Fruit fly (Drosophila melanogaster) whole organism, embryonic: Measurements from ENCODE around the gene Lim1.

ENCODE experiments used
- CG11696 ChIP-seq: fragments of 200-800 bp; sonication (Bioruptor generic); IDR thresholded peaks from 2 replicates; pipeline ENCODE4 v1.3.6; 2022; ENCODE audit warnings: missing biosample characterization, missing genetic modification characterization
- CG11723 ChIP-seq: fragments of 200-800 bp; sonication (Bioruptor generic); optimal IDR thresholded peaks from 2 replicates; lab custom pipeline; 2017; ENCODE audit warnings: missing biosample characterization, mild to moderate bottlenecking, missing genetic modification characterization
- CG12155 ChIP-seq: fragments of 200-800 bp; sonication (Bioruptor generic); optimal IDR thresholded peaks from 3 replicates; lab custom pipeline; 2016; ENCODE audit warnings: missing biosample characterization, missing genetic modification characterization
- CG12744 ChIP-seq: fragments of 200-800 bp; sonication (Bioruptor generic); optimal IDR thresholded peaks from 2 replicates; lab custom pipeline; 2016; ENCODE audit warnings: missing biosample characterization, missing genetic modification characterization
- CG12942 ChIP-seq: fragments of 200-800 bp; sonication (Bioruptor generic); optimal IDR thresholded peaks from 3 replicates; lab custom pipeline; 2016; ENCODE audit warnings: missing biosample characterization, missing genetic modification characterization
- CG13287 ChIP-seq: fragments of 200-800 bp; sonication (Bioruptor generic); IDR thresholded peaks from 2 replicates; pipeline ENCODE4 v1.3.6; 2022; ENCODE audit warnings: missing biosample characterization, missing genetic modification characterization; ENCODE audit not compliant: partially characterized antibody
- CG13624 ChIP-seq: fragments of 200-800 bp; sonication (Bioruptor generic); optimal IDR thresholded peaks from 2 replicates; lab custom pipeline; 2016; ENCODE audit warnings: missing biosample characterization, missing genetic modification characterization
- CG13894 ChIP-seq: fragments of 200-800 bp; sonication (Bioruptor generic); optimal IDR thresholded peaks from 3 replicates; lab custom pipeline; 2018; ENCODE audit warnings: missing biosample characterization, mild to moderate bottlenecking, missing genetic modification characterization, moderate library complexity
- CG14014 ChIP-seq: fragments of 200-800 bp; sonication (Bioruptor generic); IDR thresholded peaks from 2 replicates; pipeline ENCODE4 v1.3.6; 2022; ENCODE audit warnings: missing biosample characterization, missing genetic modification characterization
- CG15011 ChIP-seq: fragments of 200-800 bp; sonication (Bioruptor generic); optimal IDR thresholded peaks from 3 replicates; lab custom pipeline; 2018; ENCODE audit warnings: missing biosample characterization, mild to moderate bottlenecking, missing genetic modification characterization
- CG17612 ChIP-seq: fragments of 200-800 bp; sonication (Bioruptor generic); IDR thresholded peaks from 2 replicates; pipeline ENCODE4 v1.3.6; 2022; ENCODE audit warnings: missing biosample characterization, missing genetic modification characterization
- CG1832 ChIP-seq: fragments of 200-800 bp; sonication (Bioruptor generic); optimal IDR thresholded peaks from 2 replicates; lab custom pipeline; 2017; ENCODE audit warnings: missing biosample characterization, mild to moderate bottlenecking, missing genetic modification characterization, inconsistent platforms
- CG2712 ChIP-seq: fragments of 200-800 bp; optimal IDR thresholded peaks from 3 replicates; lab custom pipeline; 2019; ENCODE audit warnings: missing biosample characterization, mild to moderate bottlenecking, missing genetic modification characterization, moderate library complexity
- CG30403 ChIP-seq: fragments of 200-800 bp; sonication (Bioruptor generic); optimal IDR thresholded peaks from 3 replicates; lab custom pipeline; 2016; ENCODE audit warnings: missing biosample characterization, missing genetic modification characterization
- CG3995 ChIP-seq: fragments of 200-800 bp; sonication (Bioruptor generic); optimal IDR thresholded peaks from 3 replicates; lab custom pipeline; 2016; ENCODE audit warnings: missing biosample characterization, missing genetic modification characterization
- CG42726 ChIP-seq: fragments of 200-800 bp; sonication (Bioruptor generic); IDR thresholded peaks from 2 replicates; pipeline ENCODE4 v1.3.6; 2022; ENCODE audit warnings: missing biosample characterization, missing genetic modification characterization; ENCODE audit not compliant: partially characterized antibody
- CG4404 ChIP-seq: fragments of 200-800 bp; sonication (Bioruptor generic); IDR thresholded peaks from 2 replicates; pipeline ENCODE4 v1.3.6; 2022; ENCODE audit warnings: missing biosample characterization, missing genetic modification characterization
- CG4424 ChIP-seq: fragments of 200-800 bp; sonication (Bioruptor generic); optimal IDR thresholded peaks from 3 replicates; lab custom pipeline; 2016; ENCODE audit warnings: missing biosample characterization, missing genetic modification characterization
- CG7271 ChIP-seq: fragments of 200-800 bp; sonication (Bioruptor generic); optimal IDR thresholded peaks from 2 replicates; lab custom pipeline; 2018; ENCODE audit warnings: missing biosample characterization, mild to moderate bottlenecking, missing genetic modification characterization, moderate library complexity
- Chrac-16 ChIP-seq: fragments of 200-800 bp; sonication (Bioruptor generic); optimal IDR thresholded peaks from 3 replicates; lab custom pipeline; 2016; ENCODE audit warnings: missing biosample characterization, missing genetic modification characterization
- Fer1 ChIP-seq: fragments of 200-800 bp; sonication (Bioruptor generic); optimal IDR thresholded peaks from 2 replicates; lab custom pipeline; 2017; ENCODE audit warnings: missing biosample characterization, mild to moderate bottlenecking, missing genetic modification characterization
- Fer2 ChIP-seq: fragments of 200-800 bp; sonication (Bioruptor generic); optimal IDR thresholded peaks from 2 replicates; lab custom pipeline; 2018; ENCODE audit warnings: missing biosample characterization, mild to moderate bottlenecking, missing genetic modification characterization, moderate library complexity
- Hr51 ChIP-seq, 2 experiments: fragments of 200-800 bp; sonication (Bioruptor generic); optimal IDR thresholded peaks; 2 replicates in 1 of 2; 3 replicates in 1 of 2; lab custom pipeline; 2016 to 2018; ENCODE audit warnings: missing biosample characterization in 2 of 2, missing genetic modification characterization in 2 of 2, mild to moderate bottlenecking in 1 of 2, moderate library complexity in 1 of 2
- Lpt ChIP-seq: fragments of >200 bp; optimal IDR thresholded peaks from 2 replicates; lab custom pipeline; 2018; ENCODE audit warnings: missing biosample characterization, missing genetic modification characterization
- MBD-R2 ChIP-seq: fragments of 200-800 bp; sonication (Bioruptor generic); IDR thresholded peaks from 2 replicates; pipeline ENCODE4 v1.3.6; 2022; ENCODE audit warnings: missing biosample characterization, missing genetic modification characterization
- Neu2 ChIP-seq: fragments of 200-800 bp; sonication (Bioruptor generic); optimal IDR thresholded peaks from 3 replicates; lab custom pipeline; 2016; ENCODE audit warnings: missing biosample characterization, missing genetic modification characterization, borderline replicate concordance
- Nf-YA ChIP-seq: fragments of 200-800 bp; sonication (Bioruptor generic); IDR thresholded peaks from 2 replicates; pipeline ENCODE4 v1.3.6; 2022; ENCODE audit warnings: missing biosample characterization, missing genetic modification characterization
- Oaz ChIP-seq: fragments of 200-800 bp; sonication (Bioruptor generic); IDR thresholded peaks from 2 replicates; pipeline ENCODE4 v1.3.6; 2022; ENCODE audit warnings: missing biosample characterization, missing genetic modification characterization
- Pdp1 ChIP-seq, 2 experiments: fragments of 200-800 bp; sonication (Bioruptor generic); optimal IDR thresholded peaks; 3 replicates each; lab custom pipeline; 2016; ENCODE audit warnings: missing biosample characterization in 2 of 2, missing genetic modification characterization in 2 of 2, mild to moderate bottlenecking in 1 of 2, moderate library complexity in 1 of 2
- Poxn ChIP-seq: fragments of 200-800 bp; sonication (Bioruptor generic); IDR thresholded peaks from 2 replicates; pipeline ENCODE4 v1.3.6; 2022; ENCODE audit warnings: missing biosample characterization, missing genetic modification characterization
- Sry-δ ChIP-seq: fragments of 200-800 bp; sonication (Bioruptor generic); optimal IDR thresholded peaks from 2 replicates; lab custom pipeline; 2016; ENCODE audit warnings: missing biosample characterization, missing genetic modification characterization
- ara ChIP-seq: fragments of 200-800 bp; sonication (Bioruptor generic); IDR thresholded peaks from 2 replicates; pipeline ENCODE4 v1.3.6; 2022; ENCODE audit warnings: missing biosample characterization, missing genetic modification characterization
- chif ChIP-seq, 2 experiments: fragments of 200-800 bp; sonication (Bioruptor generic); optimal IDR thresholded peaks; 3 replicates each; lab custom pipeline; 2016; ENCODE audit warnings: missing biosample characterization in 2 of 2, missing genetic modification characterization in 2 of 2
- crp ChIP-seq, 2 experiments: fragments of 200-800 bp; sonication (Bioruptor generic); optimal IDR thresholded peaks; 2 replicates in 1 of 2; 3 replicates in 1 of 2; lab custom pipeline; 2017; ENCODE audit warnings: missing biosample characterization in 2 of 2, missing genetic modification characterization in 2 of 2, mild to moderate bottlenecking in 1 of 2, moderate library complexity in 1 of 2
- ewg ChIP-seq: fragments of 200-800 bp; sonication (Bioruptor generic); optimal IDR thresholded peaks from 3 replicates; lab custom pipeline; 2017; ENCODE audit warnings: mild to moderate bottlenecking, missing biosample characterization, missing genetic modification reagents, missing genetic modification characterization
- ftz-f1 ChIP-seq: fragments of 200-800 bp; sonication (Bioruptor generic); optimal IDR thresholded peaks from 2 replicates; lab custom pipeline; 2016; ENCODE audit warnings: missing biosample characterization, missing genetic modification characterization
- gcm ChIP-seq: fragments of 200-800 bp; sonication (Bioruptor generic); optimal IDR thresholded peaks from 2 replicates; lab custom pipeline; 2019; ENCODE audit warnings: missing biosample characterization, mild to moderate bottlenecking, missing genetic modification characterization, moderate library complexity
- her ChIP-seq: fragments of 200-800 bp; sonication (Bioruptor generic); optimal IDR thresholded peaks from 2 replicates; lab custom pipeline; 2016; ENCODE audit warnings: missing biosample characterization, missing genetic modification characterization
- ind ChIP-seq: fragments of 200-800 bp; sonication (Bioruptor generic); optimal IDR thresholded peaks from 3 replicates; lab custom pipeline; 2016; ENCODE audit warnings: missing biosample characterization, missing genetic modification characterization
- lab ChIP-seq: fragments of 200-800 bp; sonication (Bioruptor generic); optimal IDR thresholded peaks from 3 replicates; lab custom pipeline; 2017; ENCODE audit warnings: missing biosample characterization, missing genetic modification characterization, mild to moderate bottlenecking, moderate library complexity, missing genetic modification reagents
- lmd ChIP-seq: fragments of 200-800 bp; sonication (Bioruptor generic); IDR thresholded peaks from 2 replicates; pipeline ENCODE4 v1.3.6; 2022; ENCODE audit warnings: missing biosample characterization, missing genetic modification characterization
- mirr ChIP-seq: fragments of 200-800 bp; sonication (Bioruptor generic); optimal IDR thresholded peaks from 3 replicates; lab custom pipeline; 2018; ENCODE audit warnings: missing biosample characterization, mild to moderate bottlenecking, missing genetic modification characterization
- org-1 ChIP-seq: fragments of 200-800 bp; sonication (Bioruptor generic); optimal IDR thresholded peaks from 2 replicates; lab custom pipeline; 2017; ENCODE audit warnings: missing biosample characterization, missing genetic modification characterization
- peb ChIP-seq: fragments of 200-800 bp; sonication (Bioruptor generic); IDR thresholded peaks from 2 replicates; pipeline ENCODE4 v1.3.6; 2022; ENCODE audit warnings: missing biosample characterization, missing genetic modification characterization
- pita ChIP-seq: fragments of 200-800 bp; sonication (Bioruptor generic); optimal IDR thresholded peaks from 2 replicates; lab custom pipeline; 2017; ENCODE audit warnings: missing biosample characterization, mild to moderate bottlenecking, missing genetic modification characterization
- sens-2 ChIP-seq: fragments of 200-800 bp; sonication (Bioruptor generic); IDR thresholded peaks from 2 replicates; pipeline ENCODE4 v1.3.6; 2022; ENCODE audit warnings: missing biosample characterization, missing genetic modification characterization
- sna ChIP-seq: fragments of 200-800 bp; sonication (Bioruptor generic); IDR thresholded peaks from 2 replicates; pipeline ENCODE4 v1.3.6; 2022; ENCODE audit warnings: missing biosample characterization, missing genetic modification characterization; ENCODE audit not compliant: partially characterized antibody
- ssp ChIP-seq: fragments of 200-800 bp; sonication (Bioruptor generic); IDR thresholded peaks from 2 replicates; pipeline ENCODE4 v1.3.6; 2022; ENCODE audit warnings: missing biosample characterization, missing genetic modification characterization
- ttk ChIP-seq: fragments of 200-800 bp; sonication (Bioruptor generic); IDR thresholded peaks from 2 replicates; pipeline ENCODE4 v2.1.2; 2022; ENCODE audit warnings: missing biosample characterization, missing genetic modification characterization
- tx ChIP-seq: fragments of 200-800 bp; sonication (Bioruptor generic); optimal IDR thresholded peaks from 2 replicates; lab custom pipeline; 2016; ENCODE audit warnings: missing biosample characterization, missing genetic modification characterization
- z ChIP-seq: fragments of 200-800 bp; sonication (Bioruptor generic); IDR thresholded peaks from 3 replicates; pipeline ENCODE4 v1.3.6; 2022; ENCODE audit warnings: missing biosample characterization, missing genetic modification characterization

The Lim1 gene

DNA sequence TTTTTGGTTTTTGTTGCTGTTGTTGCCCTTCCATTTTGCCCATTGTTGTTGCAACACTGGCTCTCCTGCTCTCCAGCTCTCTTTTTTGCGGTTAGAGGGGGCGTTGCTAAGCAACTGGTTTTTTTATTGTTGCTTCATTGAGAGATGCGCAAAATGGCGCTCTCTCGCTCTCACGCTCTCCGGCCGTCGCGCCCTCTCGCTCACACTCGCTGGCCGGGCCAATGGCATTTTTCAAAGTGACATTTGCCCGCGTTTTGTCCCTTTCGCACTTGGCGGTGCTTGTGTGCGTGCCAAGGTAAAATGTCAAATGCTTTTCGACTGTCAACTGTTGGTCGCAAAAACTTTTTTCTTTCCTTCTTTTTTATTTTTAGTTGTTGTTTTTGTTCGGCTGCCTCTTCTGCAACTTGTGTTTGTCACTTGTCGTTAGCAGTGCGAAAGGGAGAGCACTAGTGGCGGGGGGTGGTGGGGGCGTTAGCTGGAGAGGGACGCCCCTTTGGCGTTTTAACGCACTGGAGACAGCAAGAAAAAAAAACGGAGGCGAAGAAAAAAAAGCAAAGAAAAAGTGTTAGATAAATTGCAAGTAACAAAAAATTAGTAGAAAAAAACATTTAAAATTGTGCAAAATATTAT lies 1.1 kb upstream of the Lim1 start (continued):
- TF ChIP-seq ind (GFP tag; lab: Kevin White, UChicago), result no peak
- no peak for TF ChIP-seq Fer1
- TF ChIP-seq CG30403 (GFP tag; lab: Kevin White, UChicago), result no peak
- no peak for TF ChIP-seq CG15011 (GFP tag; lab: Kevin White, UChicago)
- peak in 1 of 2 experiments; percentile 42 for TF ChIP-seq Hr51 (GFP tag; optimal IDR thresholded peaks at IDR 0.05; lab: Kevin White, UChicago)
- TF ChIP-seq CG13287 (GFP tag; lab: Robert Waterston, UW), result peak; percentile 7; the same call in 1 of the 2 replicates
- no peak for TF ChIP-seq peb
- TF ChIP-seq CG4404 (GFP tag; lab: Robert Waterston, UW), result no peak
- no peak for TF ChIP-seq CG3995 (GFP tag; lab: Kevin White, UChicago)
- TF ChIP-seq CG12155 (GFP tag; lab: Kevin White, UChicago), result no peak
- TF ChIP-seq tx (GFP tag; lab: Kevin White, UChicago), result no peak
- TF ChIP-seq CG17612 (GFP tag; lab: Robert Waterston, UW), result no peak
- TF ChIP-seq Pdp1 (GFP tag; optimal IDR thresholded peaks at IDR 0.05; lab: Kevin White, UChicago), result no peak
- TF ChIP-seq sens-2 (GFP tag; lab: Robert Waterston, UW), result no peak
- TF ChIP-seq org-1, result no peak
- TF ChIP-seq Fer2, result no peak
- TF ChIP-seq ara, result no peak
- no peak for TF ChIP-seq CG14014 (GFP tag; lab: Robert Waterston, UW)
- TF ChIP-seq Oaz (GFP tag; lab: Robert Waterston, UW), result no peak
- TF ChIP-seq Neu2 (GFP tag; lab: Kevin White, UChicago), result no peak
- TF ChIP-seq CG4424 (GFP tag; lab: Kevin White, UChicago), result no peak
- TF ChIP-seq crp (GFP tag; optimal IDR thresholded peaks at IDR 0.05; lab: Kevin White, UChicago), result no peak
- no peak for TF ChIP-seq lmd (GFP tag; lab: Robert Waterston, UW)
- no peak for TF ChIP-seq chif (GFP tag; optimal IDR thresholded peaks at IDR 0.05; lab: Kevin White, UChicago)
- TF ChIP-seq CG2712 (tag; lab: Kevin White, UChicago), result no peak
- no peak for TF ChIP-seq lab (GFP tag; lab: Kevin White, UChicago)
- TF ChIP-seq CG12744 (GFP tag; lab: Kevin White, UChicago), result no peak
- TF ChIP-seq CG13624 (GFP tag; lab: Kevin White, UChicago), result no peak
- TF ChIP-seq Nf-YA (GFP tag; lab: Robert Waterston, UW), result peak; percentile 68
- TF ChIP-seq CG12942, result no peak
- TF ChIP-seq ssp (GFP tag; lab: Robert Waterston, UW), result no peak
- TF ChIP-seq Lpt (GFP tag; lab: Kevin White, UChicago), result no peak
- no peak for TF ChIP-seq Chrac-16
- peak; percentile 60 for TF ChIP-seq ftz-f1 (GFP tag; lab: Kevin White, UChicago)
- no peak for TF ChIP-seq pita (GFP tag; lab: Kevin White, UChicago)
- peak; percentile 61 for TF ChIP-seq ewg (GFP tag; lab: Kevin White, UChicago)
- no peak for TF ChIP-seq sna (GFP tag; lab: Robert Waterston, UW)
- TF ChIP-seq CG7271 (tag; lab: Kevin White, UChicago), result no peak
- TF ChIP-seq mirr, result no peak
- no peak for TF ChIP-seq MBD-R2
- TF ChIP-seq CG42726 (GFP tag; lab: Robert Waterston, UW), result 0 out of 2 replicates have a peak, but pooled peaks have one; percentile 36
- TF ChIP-seq CG11696 (GFP tag; lab: Robert Waterston, UW), result no peak
- TF ChIP-seq Sry-δ (GFP tag; lab: Kevin White, UChicago), result no peak
- TF ChIP-seq Poxn (GFP tag; lab: Robert Waterston, UW), result no peak
- TF ChIP-seq CG1832 (GFP tag; lab: Kevin White, UChicago), result peak; percentile 97
- TF ChIP-seq gcm (GFP tag; lab: Kevin White, UChicago), result no peak
- no peak for TF ChIP-seq z (GFP tag; lab: Robert Waterston, UW)
- TF ChIP-seq CG11723, result no peak
- TF ChIP-seq CG13894, result no peak
- no peak for TF ChIP-seq ttk
- TF ChIP-seq her (GFP tag; lab: Kevin White, UChicago), result no peak
